Worm (Caenorhabditis elegans) whole organism, young adult: ENCODE results near the gene ppm-1.A.

ENCODE experiments used
- C06A6.2 ChIP-seq: fragments of 200-800 bp; sonication (Bioruptor generic); conservative IDR thresholded peaks from 2 replicates; pipeline ENCODE4 v1.3.6; 2022; ENCODE audit warnings: missing genetic modification characterization, missing compliant biosample characterization
- ama-1 ChIP-seq, 3 experiments: fragments of 150-350 bp in 1 of 3; sonication (generic microtip) in 2 of 3; optimal IDR thresholded peaks; 2 replicates each; lab custom pipeline; 2014 to 2018; ENCODE audit warnings: missing biosample characterization in 2 of 3, missing genetic modification characterization in 2 of 3, missing genetic modification reagents in 2 of 3
- ceh-40 ChIP-seq: fragments of 200-800 bp; sonication (Bioruptor generic); IDR thresholded peaks from 2 replicates; pipeline ENCODE4 v1.3.6; 2022; ENCODE audit warnings: missing genetic modification characterization, missing compliant biosample characterization
- let-607 ChIP-seq, 2 experiments: fragments of 200-800 bp in 1 of 2; sonication (Bioruptor generic) in 1 of 2; sonication (generic microtip) in 1 of 2; optimal IDR thresholded peaks; 2 replicates each; lab custom pipeline; 2016 to 2018; ENCODE audit warnings: mild to moderate bottlenecking in 2 of 2, missing compliant biosample characterization in 2 of 2, missing genetic modification characterization in 2 of 2, moderate library complexity in 2 of 2, missing genotype in 1 of 2
- nfya-1 ChIP-seq: sonication (generic microtip); optimal IDR thresholded peaks from 2 replicates; lab custom pipeline; 2017; ENCODE audit warnings: antibody characterized with exemption, missing compliant biosample characterization, missing genetic modification characterization, borderline replicate concordance; ENCODE audit not compliant: insufficient read depth
- unc-130 ChIP-seq: sonication (generic microtip); optimal IDR thresholded peaks from 2 replicates; lab custom pipeline; 2016; ENCODE audit warnings: missing genetic modification reagents, missing genetic modification characterization, missing compliant biosample characterization

- TF ChIP-seq ceh-40 (GFP tag; lab: Robert Waterston, UW) (no peak), ama-1 (optimal IDR thresholded peaks at IDR 0.05; lab: Kevin White, UChicago) (no peak), ama-1 (GFP tag; optimal IDR thresholded peaks at IDR 0.05; lab: Kevin White, UChicago) (no peak), C06A6.2 (GFP tag; lab: Robert Waterston, UW) (no peak), let-607 (tag; optimal IDR thresholded peaks at IDR 0.05; lab: Kevin White, UChicago) (no peak), unc-130 (GFP tag; lab: Kevin White, UChicago) (no peak), nfya-1 (tag; lab: Kevin White, UChicago) (no peak)
Measured at ce11 chrV:10568496-10568895, 32.3 kb upstream of the ppm-1.A start.
